Fruit fly (Drosophila melanogaster): Measurements from ENCODE around the gene CG34177.

DNA sequence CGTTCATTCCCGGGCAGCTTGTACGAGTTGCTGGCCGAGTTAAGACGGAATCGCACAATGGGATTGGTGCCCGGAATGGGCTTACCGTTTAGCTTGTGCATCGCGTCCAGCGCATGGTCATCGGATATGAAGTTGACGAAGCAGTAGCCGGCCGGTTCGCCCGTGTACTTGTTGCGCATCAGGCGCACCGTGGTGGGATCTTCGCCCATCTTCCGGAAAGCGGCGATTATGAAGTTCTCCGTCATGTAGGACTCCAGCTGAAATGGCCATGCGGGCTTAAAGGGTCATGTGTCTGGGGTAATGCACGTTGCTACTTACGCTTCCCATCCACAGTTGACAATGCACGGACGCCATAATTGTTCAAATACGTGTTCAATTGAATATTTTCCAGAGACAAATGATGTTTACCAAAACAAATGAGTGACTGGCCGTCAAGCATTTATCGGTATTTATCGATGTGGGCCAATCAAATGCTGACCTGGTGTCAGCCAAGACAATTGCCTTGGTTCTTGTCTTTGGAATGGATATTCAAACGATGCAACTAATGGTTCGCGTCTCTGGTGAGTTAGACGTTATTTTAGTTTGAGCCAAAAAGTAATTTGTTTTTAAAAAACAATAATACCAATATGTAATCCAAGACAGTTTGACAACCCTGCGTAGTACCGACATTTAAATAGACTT lies 20.4 kb downstream of the CG34177 start, which contains the start of the genes Secp43 and ND-B8:
- TF ChIP-seq sens (GFP tag) = no peak
- TF ChIP-seq mam (GFP tag; optimal IDR thresholded peaks at IDR 0.05) = no peak
- no peak for TF ChIP-seq CG3407 (GFP tag; optimal IDR thresholded peaks at IDR 0.05)
- no peak for TF ChIP-seq esg (GFP tag; conservative IDR thresholded peaks at IDR 0.05)
- TF ChIP-seq CG2120 (GFP tag; optimal IDR thresholded peaks at IDR 0.05) = peak; percentile 12
- TF ChIP-seq Spps (tag; optimal IDR thresholded peaks at IDR 0.05) = no peak

Measured in whole organism, embryonic.